Fruit fly (Drosophila melanogaster): ENCODE data around the gene mrn.

- no peak for TF ChIP-seq GATAd (GFP tag; optimal IDR thresholded peaks at IDR 0.05)
- no peak for TF ChIP-seq dmrt93B (GFP tag; optimal IDR thresholded peaks at IDR 0.05)
- no peak for TF ChIP-seq usp (GFP tag; optimal IDR thresholded peaks at IDR 0.05)
- TF ChIP-seq Sp1 (GFP tag; optimal IDR thresholded peaks at IDR 0.05), result no peak
- TF ChIP-seq dl (GFP tag; optimal IDR thresholded peaks at IDR 0.05; ENCODE audit: insufficient read depth in 1 of 2, partially characterized antibody in 2 of 2), result no peak
- no peak for TF ChIP-seq pan (optimal IDR thresholded peaks at IDR 0.05)
- no peak for TF ChIP-seq Abd-B (GFP tag; optimal IDR thresholded peaks at IDR 0.05)
- no peak for TF ChIP-seq Jra (GFP tag; optimal IDR thresholded peaks at IDR 0.05)
- no peak for TF ChIP-seq tai (GFP tag; optimal IDR thresholded peaks at IDR 0.05)
- TF ChIP-seq Dif (GFP tag; optimal IDR thresholded peaks at IDR 0.05; ENCODE audit: partially characterized antibody), result no peak
- TF ChIP-seq Dfd (GFP tag; optimal IDR thresholded peaks at IDR 0.05), result no peak
- no peak for TF ChIP-seq lola (GFP tag; optimal IDR thresholded peaks at IDR 0.05)
- TF ChIP-seq Myc (optimal IDR thresholded peaks at IDR 0.05), result no peak
These were observed 9.8 kb downstream of the mrn start for dm6 chr3L:15570571-15570970.

Data from whole organism, wandering third instar larva.